Fruit fly (Drosophila melanogaster): ENCODE results near the gene CG3437.
A peak's percentile ranks its signal among the peaks of the same experiment; 100 is the strongest.

DNA sequence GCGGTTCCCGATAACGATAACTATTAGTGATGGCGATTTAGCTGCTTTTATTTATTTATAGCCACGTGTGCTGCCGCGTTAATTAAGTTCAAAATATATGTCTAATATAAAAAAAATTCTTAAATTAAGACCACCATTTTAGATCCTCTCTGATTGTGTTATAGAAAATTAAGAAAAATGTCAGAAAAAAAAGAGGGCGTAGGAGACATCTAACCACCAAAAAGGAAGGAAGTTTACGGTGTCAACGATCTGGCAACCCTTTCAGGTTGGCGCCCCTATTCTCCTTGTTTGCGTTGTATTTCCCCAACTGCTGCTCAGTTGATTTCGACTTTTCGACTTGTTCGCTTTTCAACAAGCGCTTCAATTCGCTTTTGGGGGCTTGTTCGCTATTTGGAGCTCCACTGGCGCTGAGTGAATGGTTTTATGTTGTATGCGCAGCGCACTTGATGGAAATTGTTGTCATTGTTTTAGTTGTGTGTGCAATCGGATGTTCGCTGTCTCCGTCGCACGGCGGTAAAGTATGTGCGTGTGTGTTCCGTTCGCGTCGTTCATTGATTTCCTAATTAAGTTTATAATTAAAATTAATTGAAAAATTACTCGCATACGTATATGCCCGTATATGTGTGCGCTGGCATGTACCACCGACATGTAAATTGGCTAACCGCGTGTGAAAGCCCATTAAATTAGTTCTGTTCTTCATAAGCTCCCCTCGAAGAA, 3.5 kb upstream of the CG3437 start, which contains the start of the genes CG3434 and CG44838:
- peak; percentile 67 for TF ChIP-seq CG1620 (GFP tag; optimal IDR thresholded peaks at IDR 0.05)
- TF ChIP-seq kay (GFP tag; ENCODE audit: borderline replicate concordance) = no peak
- no peak for TF ChIP-seq cnc (optimal IDR thresholded peaks at IDR 0.05)
- TF ChIP-seq Hr96 (GFP tag; optimal IDR thresholded peaks at IDR 0.05) = peak; percentile 71
- TF ChIP-seq CG7101 (tag; optimal IDR thresholded peaks at IDR 0.05) = peak; percentile 67
- peak; percentile 48 for TF ChIP-seq tj (GFP tag; optimal IDR thresholded peaks at IDR 0.05)
- peak; percentile 77 for TF ChIP-seq Mnt (GFP tag; optimal IDR thresholded peaks at IDR 0.05)
- TF ChIP-seq CG11617 (GFP tag; optimal IDR thresholded peaks at IDR 0.05) = peak; percentile 72
- TF ChIP-seq cic (GFP tag; optimal IDR thresholded peaks at IDR 0.05) = peak; percentile 55
- TF ChIP-seq CG12768 (GFP tag; optimal IDR thresholded peaks at IDR 0.05) = peak; percentile 69
- TF ChIP-seq CG14711 (tag; optimal IDR thresholded peaks at IDR 0.05) = peak; percentile 72

Data from whole organism, adult.